Fruit fly (Drosophila melanogaster): ENCODE measurements around the gene Hexim.

DNA sequence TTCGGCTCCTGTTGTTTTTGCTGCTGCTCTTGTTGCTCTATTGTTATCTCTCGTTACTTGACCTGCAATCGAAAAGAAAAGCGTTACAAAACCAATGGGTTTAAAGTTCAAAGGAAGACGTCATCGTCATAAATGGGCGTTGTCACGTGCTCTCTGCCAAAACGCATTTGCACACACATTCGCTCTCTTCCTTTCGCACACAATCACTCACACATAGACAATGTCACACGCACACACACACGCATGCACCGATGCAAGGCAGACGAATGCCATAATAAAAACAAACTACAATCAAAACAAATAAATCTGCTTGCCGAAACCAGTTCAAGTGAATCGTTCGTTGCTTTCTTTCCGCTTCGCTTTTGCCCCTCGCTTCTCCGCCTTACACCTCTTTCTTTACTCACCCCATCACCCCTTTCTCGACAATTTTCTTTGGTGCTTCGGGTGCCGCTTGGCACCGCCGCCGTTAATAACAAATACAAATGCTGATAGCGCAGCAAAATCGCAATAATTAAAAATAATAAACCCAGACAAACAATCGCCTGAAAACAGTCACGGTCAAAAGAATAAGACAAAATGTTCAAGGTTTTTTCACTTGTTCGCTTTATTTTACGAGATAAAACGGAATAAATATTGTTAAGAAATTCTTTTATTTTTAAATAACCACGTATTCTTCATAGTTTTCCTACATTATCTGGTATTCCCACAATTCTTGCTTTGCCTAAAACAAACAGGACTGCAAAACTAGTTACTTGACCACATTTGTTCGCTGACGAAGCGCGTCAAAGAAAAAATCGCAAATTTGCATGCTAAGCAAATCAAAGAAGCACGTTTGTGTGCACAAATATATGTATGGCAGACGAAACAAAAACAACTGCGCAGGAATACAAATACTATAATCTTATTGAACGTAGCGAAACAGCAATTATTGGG lies 9.7 kb upstream of the Hexim start:
- peak; percentile 88 for TF ChIP-seq bab1 (GFP tag; optimal IDR thresholded peaks at IDR 0.05)
- peak; percentile 96 for TF ChIP-seq cic (GFP tag; optimal IDR thresholded peaks at IDR 0.05)
- peak; percentile 18 for TF ChIP-seq Clk (GFP tag; optimal IDR thresholded peaks at IDR 0.05)
- peak; percentile 60 for TF ChIP-seq Hr96 (GFP tag; optimal IDR thresholded peaks at IDR 0.05)
- peak; percentile 21 for TF ChIP-seq Crg-1 (GFP tag; optimal IDR thresholded peaks at IDR 0.05)
- peak; percentile 98 for TF ChIP-seq kay (GFP tag; ENCODE audit: borderline replicate concordance)
- peak; percentile 90 for TF ChIP-seq CG7101 (tag; optimal IDR thresholded peaks at IDR 0.05)
- TF ChIP-seq CG5204 (GFP tag; optimal IDR thresholded peaks at IDR 0.05), result no peak
- TF ChIP-seq CG7045 (GFP tag; optimal IDR thresholded peaks at IDR 0.05), result peak; percentile 84
- TF ChIP-seq cnc (optimal IDR thresholded peaks at IDR 0.05), result peak in 1 of 2 experiments; percentile 5
- peak; percentile 100 for TF ChIP-seq tj (GFP tag; optimal IDR thresholded peaks at IDR 0.05)
- peak; percentile 91 for TF ChIP-seq CG33017 (tag; optimal IDR thresholded peaks at IDR 0.05)
- peak; percentile 93 for TF ChIP-seq CG11617 (GFP tag; optimal IDR thresholded peaks at IDR 0.05)
- TF ChIP-seq CG1620 (GFP tag; optimal IDR thresholded peaks at IDR 0.05), result peak; percentile 36
